Fruit fly (Drosophila melanogaster) whole organism, adult: Measurements from ENCODE around the gene CG45099.

ENCODE experiments used
- CG11617 ChIP-seq: fragments of 200-800 bp; sonication (Bioruptor generic); optimal IDR thresholded peaks from 2 replicates; lab custom pipeline; 2017; ENCODE audit warnings: mild to moderate bottlenecking, missing biosample characterization, missing genetic modification reagents, missing genetic modification characterization
- CG12768 ChIP-seq: fragments of 200-800 bp; sonication (Bioruptor generic); optimal IDR thresholded peaks from 2 replicates; lab custom pipeline; 2017; ENCODE audit warnings: missing biosample characterization, missing genetic modification characterization, mild to moderate bottlenecking, moderate library complexity, missing genetic modification reagents
- CG14711 ChIP-seq: fragments of 200-800 bp; sonication (Bioruptor generic); optimal IDR thresholded peaks from 2 replicates; lab custom pipeline; 2018; ENCODE audit warnings: missing biosample characterization, mild to moderate bottlenecking, missing genetic modification characterization, moderate library complexity
- CG1620 ChIP-seq: fragments of 200-800 bp; sonication (Bioruptor generic); optimal IDR thresholded peaks from 2 replicates; lab custom pipeline; 2016; ENCODE audit warnings: missing biosample characterization, missing genetic modification characterization
- CG33017 ChIP-seq: fragments of 200-800 bp; sonication (Bioruptor generic); optimal IDR thresholded peaks from 2 replicates; lab custom pipeline; 2018; ENCODE audit warnings: missing biosample characterization, mild to moderate bottlenecking, missing genetic modification characterization, moderate library complexity
- CG5204 ChIP-seq: fragments of 200-800 bp; sonication (Bioruptor generic); optimal IDR thresholded peaks from 2 replicates; lab custom pipeline; 2016; ENCODE audit warnings: missing biosample characterization, missing genetic modification characterization
- CG7045 ChIP-seq: fragments of 200-800 bp; sonication (Bioruptor generic); optimal IDR thresholded peaks from 2 replicates; lab custom pipeline; 2017; ENCODE audit warnings: missing biosample characterization, mild to moderate bottlenecking, missing genetic modification characterization
- CG7101 ChIP-seq: fragments of 200-800 bp; sonication (Bioruptor generic); optimal IDR thresholded peaks from 2 replicates; lab custom pipeline; 2018; ENCODE audit warnings: missing biosample characterization, mild to moderate bottlenecking, missing genetic modification characterization, moderate library complexity
- Clk ChIP-seq: fragments of 200-800 bp; sonication (Bioruptor generic); optimal IDR thresholded peaks from 2 replicates; lab custom pipeline; 2017; ENCODE audit warnings: missing biosample characterization, missing genetic modification characterization
- Crg-1 ChIP-seq: fragments of 200-800 bp; sonication (Bioruptor generic); optimal IDR thresholded peaks from 2 replicates; lab custom pipeline; 2016; ENCODE audit warnings: missing biosample characterization, missing genetic modification characterization
- Hr96 ChIP-seq: fragments of 200-800 bp; sonication (Bioruptor generic); optimal IDR thresholded peaks from 2 replicates; lab custom pipeline; 2016; ENCODE audit warnings: missing biosample characterization, missing genetic modification characterization
- Mnt ChIP-seq: fragments of 200-800 bp; sonication (Bioruptor generic); optimal IDR thresholded peaks from 2 replicates; lab custom pipeline; 2016; ENCODE audit warnings: missing biosample characterization, mild to moderate bottlenecking, missing genetic modification characterization
- bab1 ChIP-seq: fragments of 200-800 bp; sonication (Bioruptor generic); optimal IDR thresholded peaks from 3 replicates; lab custom pipeline; 2019; ENCODE audit warnings: missing biosample characterization, mild to moderate bottlenecking, missing genetic modification characterization, moderate library complexity
- cic ChIP-seq: fragments of 200-800 bp; sonication (Bioruptor generic); optimal IDR thresholded peaks from 2 replicates; lab custom pipeline; 2017; ENCODE audit warnings: missing biosample characterization, mild to moderate bottlenecking, missing genetic modification characterization, moderate library complexity
- cnc ChIP-seq, 2 experiments: fragments of >200 bp; optimal IDR thresholded peaks; 2 replicates each; lab custom pipeline; 2017
- kay ChIP-seq: fragments of 200-800 bp; sonication (Bioruptor generic); peaks from one replicate; lab custom pipeline; 2016; ENCODE audit warnings: missing biosample characterization, missing genetic modification characterization, borderline replicate concordance
- ovo ChIP-seq: fragments of 200-800 bp; sonication (Bioruptor generic); optimal IDR thresholded peaks from 2 replicates; lab custom pipeline; 2016; ENCODE audit warnings: missing biosample characterization, missing genetic modification characterization
- pad ChIP-seq: fragments of 200-800 bp; sonication (Bioruptor generic); optimal IDR thresholded peaks from 3 replicates; lab custom pipeline; 2017; ENCODE audit warnings: missing biosample characterization, missing genetic modification characterization, mild to moderate bottlenecking, moderate library complexity, missing genetic modification reagents
- tj ChIP-seq: fragments of 200-800 bp; sonication (Bioruptor generic); optimal IDR thresholded peaks from 3 replicates; lab custom pipeline; 2017; ENCODE audit warnings: missing biosample characterization, mild to moderate bottlenecking, missing genetic modification characterization, moderate library complexity
- toe ChIP-seq: fragments of 200-800 bp; sonication (Bioruptor generic); optimal IDR thresholded peaks from 2 replicates; lab custom pipeline; 2016; ENCODE audit warnings: missing biosample characterization, missing genetic modification characterization

CG45099 gene

dm6 chr3R:22040400-22040799 lies 6.3 kb upstream of the CG45099 start:
- TF ChIP-seq CG7045 (GFP tag; lab: Kevin White, UChicago) = no peak
- TF ChIP-seq CG33017 (tag; lab: Kevin White, UChicago) = no peak
- TF ChIP-seq Hr96 (GFP tag; lab: Kevin White, UChicago) = no peak
- TF ChIP-seq CG12768 (GFP tag; lab: Kevin White, UChicago) = no peak

- no peak for TF ChIP-seq toe
- no peak for TF ChIP-seq cnc (optimal IDR thresholded peaks at IDR 0.05; lab: Kevin White, UChicago)
- no peak for TF ChIP-seq ovo (GFP tag; lab: Kevin White, UChicago)
- no peak for TF ChIP-seq CG12768 (GFP tag; lab: Kevin White, UChicago)
- no peak for TF ChIP-seq CG5204 (GFP tag; lab: Kevin White, UChicago)
- TF ChIP-seq pad (GFP tag; lab: Kevin White, UChicago) = no peak
- TF ChIP-seq CG1620 (GFP tag; lab: Kevin White, UChicago) = no peak
- no peak for TF ChIP-seq bab1
- TF ChIP-seq Hr96 (GFP tag; lab: Kevin White, UChicago) = no peak
- no peak for TF ChIP-seq CG11617
- TF ChIP-seq Mnt = no peak
- no peak for TF ChIP-seq tj
- TF ChIP-seq CG7045 (GFP tag; lab: Kevin White, UChicago) = no peak
- no peak for TF ChIP-seq kay
- TF ChIP-seq CG14711 (tag; lab: Kevin White, UChicago) = no peak
- TF ChIP-seq Clk (GFP tag; lab: Kevin White, UChicago) = no peak
Observed at dm6 chr3R:22039480-22039879, 5.4 kb upstream of the CG45099 start.

dm6 chr3R:22035552-22035951 lies 1.5 kb upstream of the CG45099 start:
- TF ChIP-seq tj (no peak), CG7045 (GFP tag; lab: Kevin White, UChicago) (no peak), CG11617 (no peak), Mnt (peak; percentile 100), bab1 (peak; percentile 41), CG5204 (GFP tag; lab: Kevin White, UChicago) (no peak), CG14711 (tag; lab: Kevin White, UChicago) (peak; percentile 29), Crg-1 (GFP tag; lab: Kevin White, UChicago) (no peak), cic (GFP tag; lab: Kevin White, UChicago) (peak; percentile 15)

- TF ChIP-seq ovo (GFP tag; lab: Kevin White, UChicago) = no peak
- TF ChIP-seq Clk (GFP tag; lab: Kevin White, UChicago) = no peak
- TF ChIP-seq CG7045 (GFP tag; lab: Kevin White, UChicago) = no peak
- TF ChIP-seq kay = no peak
- TF ChIP-seq Hr96 (GFP tag; lab: Kevin White, UChicago) = no peak
- TF ChIP-seq Mnt = no peak
- no peak for TF ChIP-seq tj
- TF ChIP-seq CG11617 = no peak
- no peak for TF ChIP-seq bab1
- no peak for TF ChIP-seq CG7101 (tag; lab: Kevin White, UChicago)
- no peak for TF ChIP-seq Crg-1 (GFP tag; lab: Kevin White, UChicago)
Observed at dm6 chr3R:22031738-22032137, 2.3 kb downstream of the CG45099 start, which contains the start of gene CG13409. TSS of gene CG13409 (minus strand) at chr3R:22031900.

- TF ChIP-seq CG14711 (tag; lab: Kevin White, UChicago) (no peak), Hr96 (GFP tag; lab: Kevin White, UChicago) (no peak), ovo (GFP tag; lab: Kevin White, UChicago) (no peak), CG12768 (GFP tag; lab: Kevin White, UChicago) (no peak), kay (no peak), tj (no peak), pad (GFP tag; lab: Kevin White, UChicago) (no peak), cnc (optimal IDR thresholded peaks at IDR 0.05; lab: Kevin White, UChicago) (no peak), Mnt (no peak), CG11617 (no peak), CG7045 (GFP tag; lab: Kevin White, UChicago) (no peak), cic (GFP tag; lab: Kevin White, UChicago) (no peak), Clk (GFP tag; lab: Kevin White, UChicago) (no peak), CG7101 (tag; lab: Kevin White, UChicago) (no peak), CG1620 (GFP tag; lab: Kevin White, UChicago) (no peak), Crg-1 (GFP tag; lab: Kevin White, UChicago) (no peak), bab1 (no peak), toe (no peak), CG5204 (GFP tag; lab: Kevin White, UChicago) (no peak), CG33017 (tag; lab: Kevin White, UChicago) (no peak)
Observed at dm6 chr3R:22027743-22028099, 6.4 kb downstream of the CG45099 start.

- TF ChIP-seq cnc (optimal IDR thresholded peaks at IDR 0.05; lab: Kevin White, UChicago) (no peak), CG11617 (peak; percentile 94), CG14711 (tag; lab: Kevin White, UChicago) (peak; percentile 93), toe (no peak), CG7045 (GFP tag; lab: Kevin White, UChicago) (peak; percentile 84), bab1 (peak; percentile 84), cic (GFP tag; lab: Kevin White, UChicago) (peak; percentile 47), CG7101 (tag; lab: Kevin White, UChicago) (peak; percentile 91), CG5204 (GFP tag; lab: Kevin White, UChicago) (no peak), Hr96 (GFP tag; lab: Kevin White, UChicago) (no peak), Crg-1 (GFP tag; lab: Kevin White, UChicago) (peak; percentile 91), Mnt (peak; percentile 82), CG12768 (GFP tag; lab: Kevin White, UChicago) (peak; percentile 93), CG1620 (GFP tag; lab: Kevin White, UChicago) (peak; percentile 88), CG33017 (tag; lab: Kevin White, UChicago) (peak; percentile 81), tj (peak; percentile 63), kay (no peak), pad (GFP tag; lab: Kevin White, UChicago) (peak; percentile 84), Clk (GFP tag; lab: Kevin White, UChicago) (peak; percentile 57), ovo (GFP tag; lab: Kevin White, UChicago) (peak; percentile 69)
Observed at dm6 chr3R:22026922-22027742, 7.0 kb downstream of the CG45099 start, which contains the start of the genes Cchl and ND-42. TSS of gene Cchl (minus strand) at chr3R:22027480. TSS of gene ND-42 (plus strand) at chr3R:22027709.
